Fruit fly (Drosophila melanogaster) whole organism, embryonic: Measurements from ENCODE around the gene sun.

Experiments
- Aef1 ChIP-seq: fragments of 200-800 bp; sonication (Bioruptor generic); IDR thresholded peaks from 3 replicates; pipeline ENCODE4 v1.3.6; 2022; ENCODE audit warnings: missing biosample characterization, missing genetic modification characterization
- Atf-2 ChIP-seq: fragments of 200-800 bp; sonication (Bioruptor generic); optimal IDR thresholded peaks from 2 replicates; lab custom pipeline; 2016; ENCODE audit warnings: missing biosample characterization, missing genetic modification characterization
- Atf3 ChIP-seq: fragments of 200-800 bp; sonication (Bioruptor generic); optimal IDR thresholded peaks from 3 replicates; lab custom pipeline; 2016; ENCODE audit warnings: missing biosample characterization, missing genetic modification characterization
- Awh ChIP-seq: fragments of 200-800 bp; sonication (Bioruptor generic); IDR thresholded peaks from 2 replicates; pipeline ENCODE4, ENCODE4 v1.3.6; 2022; ENCODE audit warnings: missing biosample characterization, missing genetic modification characterization
- Blimp-1 ChIP-seq: fragments of 200-800 bp; sonication (Bioruptor generic); optimal IDR thresholded peaks from 3 replicates; lab custom pipeline; 2018; ENCODE audit warnings: missing biosample characterization, missing genetic modification characterization, mild to moderate bottlenecking, moderate library complexity, missing genetic modification reagents
- BtbVII ChIP-seq: fragments of 200-800 bp; sonication (Bioruptor generic); optimal IDR thresholded peaks from 3 replicates; lab custom pipeline; 2017; ENCODE audit warnings: missing biosample characterization, mild to moderate bottlenecking, missing genetic modification characterization
- CG12769 ChIP-seq: fragments of 200-800 bp; sonication (Bioruptor generic); optimal IDR thresholded peaks from 2 replicates; lab custom pipeline; 2019; ENCODE audit warnings: missing biosample characterization, mild to moderate bottlenecking, missing genetic modification characterization, moderate library complexity
- CG13775 ChIP-seq: fragments of 200-800 bp; sonication (Bioruptor generic); optimal IDR thresholded peaks from 3 replicates; lab custom pipeline; 2017; ENCODE audit warnings: missing biosample characterization, mild to moderate bottlenecking, missing genetic modification characterization
- CG14710 ChIP-seq: fragments of 200-800 bp; sonication (Bioruptor generic); optimal IDR thresholded peaks from 3 replicates; lab custom pipeline; 2019; ENCODE audit warnings: missing biosample characterization, mild to moderate bottlenecking, missing genetic modification characterization, moderate library complexity
- CG18764 ChIP-seq: fragments of 200-800 bp; sonication (Bioruptor generic); optimal IDR thresholded peaks from 3 replicates; lab custom pipeline; 2016; ENCODE audit warnings: missing biosample characterization, missing genetic modification characterization
- CG30020 ChIP-seq: fragments of 200-800 bp; optimal IDR thresholded peaks from 2 replicates; lab custom pipeline; 2019; ENCODE audit warnings: missing biosample characterization, mild to moderate bottlenecking, missing genetic modification characterization, moderate library complexity
- CG30403 ChIP-seq: fragments of 200-800 bp; sonication (Bioruptor generic); optimal IDR thresholded peaks from 3 replicates; lab custom pipeline; 2016; ENCODE audit warnings: missing biosample characterization, missing genetic modification characterization
- CG31224 ChIP-seq: fragments of 200-800 bp; sonication (Bioruptor generic); IDR thresholded peaks from 2 replicates; pipeline ENCODE4 v1.3.6; 2022; ENCODE audit warnings: missing biosample characterization, missing genetic modification characterization
- CG31365 ChIP-seq: fragments of 200-800 bp; sonication (Bioruptor generic); optimal IDR thresholded peaks from 2 replicates; lab custom pipeline; 2018; ENCODE audit warnings: missing biosample characterization, mild to moderate bottlenecking, missing genetic modification characterization
- CG33557 ChIP-seq: fragments of 200-800 bp; sonication (Bioruptor generic); optimal IDR thresholded peaks from 2 replicates; lab custom pipeline; 2019; ENCODE audit warnings: missing biosample characterization, mild to moderate bottlenecking, missing genetic modification characterization, moderate library complexity
- CG6813 ChIP-seq: fragments of 200-800 bp; sonication (Bioruptor generic); optimal IDR thresholded peaks from 2 replicates; lab custom pipeline; 2017; ENCODE audit warnings: missing biosample characterization, missing genetic modification characterization, mild to moderate bottlenecking, moderate library complexity, missing genetic modification reagents
- CG8924 ChIP-seq: fragments of 200-800 bp; optimal IDR thresholded peaks from 3 replicates; lab custom pipeline; 2019; ENCODE audit warnings: missing biosample characterization, mild to moderate bottlenecking, missing genetic modification characterization, moderate library complexity
- CkIIα-i1 ChIP-seq: fragments of 200-800 bp; sonication (Bioruptor generic); IDR thresholded peaks from 2 replicates; pipeline ENCODE4 v1.3.6; 2022; ENCODE audit warnings: missing biosample characterization, missing genetic modification characterization
- Dbx ChIP-seq: fragments of 200-800 bp; sonication (Bioruptor generic); IDR thresholded peaks from 3 replicates; pipeline ENCODE4 v1.3.6; 2022; ENCODE audit warnings: missing biosample characterization, missing genetic modification characterization
- Elba2 ChIP-seq: fragments of 200-800 bp; sonication (Bioruptor generic); optimal IDR thresholded peaks from 3 replicates; lab custom pipeline; 2016; ENCODE audit warnings: missing biosample characterization, missing genetic modification characterization
- Ets97D ChIP-seq: fragments of 200-800 bp; sonication (Bioruptor generic); optimal IDR thresholded peaks from 3 replicates; lab custom pipeline; 2016; ENCODE audit warnings: missing biosample characterization, missing genetic modification characterization
- H2.0 ChIP-seq: fragments of 200-800 bp; sonication (Bioruptor generic); IDR thresholded peaks from 2 replicates; pipeline ENCODE4 v1.3.6; 2022; ENCODE audit warnings: missing biosample characterization, missing genetic modification characterization
- HHEX ChIP-seq: fragments of 200-800 bp; sonication (Bioruptor generic); optimal IDR thresholded peaks from 3 replicates; lab custom pipeline; 2017; ENCODE audit warnings: missing biosample characterization, mild to moderate bottlenecking, missing genetic modification characterization, missing genetic modification reagents
- Hr39 ChIP-seq: fragments of >200 bp; optimal IDR thresholded peaks from 2 replicates; lab custom pipeline; 2017
- MBD-R2 ChIP-seq: fragments of 200-800 bp; sonication (Bioruptor generic); IDR thresholded peaks from 2 replicates; pipeline ENCODE4 v1.3.6; 2022; ENCODE audit warnings: missing biosample characterization, missing genetic modification characterization
- Myb ChIP-seq: fragments of 200-800 bp; sonication (Bioruptor generic); optimal IDR thresholded peaks from 2 replicates; lab custom pipeline; 2016; ENCODE audit warnings: missing biosample characterization, missing genetic modification characterization
- NFAT ChIP-seq: fragments of 200-800 bp; sonication (Bioruptor generic); IDR thresholded peaks from 2 replicates; pipeline ENCODE4 v1.3.6; 2022; ENCODE audit warnings: missing biosample characterization, missing genetic modification characterization
- Opbp ChIP-seq: fragments of 200-800 bp; sonication (Bioruptor generic); IDR thresholded peaks from 3 replicates; pipeline ENCODE4 v1.3.6; 2022; ENCODE audit warnings: missing biosample characterization, missing genetic modification characterization; ENCODE audit not compliant: partially characterized antibody
- Pdp1 ChIP-seq, 2 experiments: fragments of 200-800 bp; sonication (Bioruptor generic); optimal IDR thresholded peaks; 3 replicates each; lab custom pipeline; 2016; ENCODE audit warnings: missing biosample characterization in 2 of 2, missing genetic modification characterization in 2 of 2, mild to moderate bottlenecking in 1 of 2, moderate library complexity in 1 of 2
- Rfx ChIP-seq: fragments of 200-800 bp; sonication (Bioruptor generic); IDR thresholded peaks from 2 replicates; pipeline ENCODE4 v1.3.6; 2022; ENCODE audit warnings: missing biosample characterization, missing genetic modification characterization
- Rx ChIP-seq: fragments of 200-800 bp; sonication (Bioruptor generic); IDR thresholded peaks from 2 replicates; pipeline ENCODE4 v1.3.6; 2022; ENCODE audit warnings: missing biosample characterization, missing genetic modification characterization
- Side ChIP-seq: fragments of 200-800 bp; sonication (Bioruptor generic); optimal IDR thresholded peaks from 2 replicates; lab custom pipeline; 2016; ENCODE audit warnings: missing biosample characterization, missing genetic modification characterization
- bab2 ChIP-seq: fragments of 200-800 bp; sonication (Bioruptor generic); optimal IDR thresholded peaks from 2 replicates; lab custom pipeline; 2016; ENCODE audit warnings: missing biosample characterization, missing genetic modification characterization
- dan ChIP-seq: fragments of 200-800 bp; sonication (Bioruptor generic); IDR thresholded peaks from 2 replicates; pipeline ENCODE4 v1.3.6; 2022; ENCODE audit warnings: missing biosample characterization, missing genetic modification characterization
- gfzf ChIP-seq: fragments of 200-800 bp; sonication (Bioruptor generic); optimal IDR thresholded peaks from 2 replicates; lab custom pipeline; 2016; ENCODE audit warnings: missing biosample characterization, mild to moderate bottlenecking, missing genetic modification characterization, moderate library complexity
- gro ChIP-seq: fragments of 200-800 bp; sonication (Bioruptor generic); optimal IDR thresholded peaks from 2 replicates; lab custom pipeline; 2016; ENCODE audit warnings: missing biosample characterization, missing genetic modification characterization
- gsb-n ChIP-seq: fragments of 200-800 bp; sonication (Bioruptor generic); optimal IDR thresholded peaks from 3 replicates; lab custom pipeline; 2018; ENCODE audit warnings: missing biosample characterization, mild to moderate bottlenecking, missing genetic modification characterization
- her ChIP-seq: fragments of 200-800 bp; sonication (Bioruptor generic); optimal IDR thresholded peaks from 2 replicates; lab custom pipeline; 2016; ENCODE audit warnings: missing biosample characterization, missing genetic modification characterization
- maf-S ChIP-seq: fragments of 200-800 bp; sonication (Bioruptor generic); optimal IDR thresholded peaks from 2 replicates; lab custom pipeline; 2016; ENCODE audit warnings: missing biosample characterization, missing genetic modification characterization
- mld ChIP-seq: fragments of 200-800 bp; sonication (Bioruptor generic); IDR thresholded peaks from 3 replicates; pipeline ENCODE4 v1.3.6; 2022; ENCODE audit warnings: missing biosample characterization, missing genetic modification characterization; ENCODE audit not compliant: partially characterized antibody
- onecut ChIP-seq: fragments of 200-800 bp; sonication (Bioruptor generic); IDR thresholded peaks from 2 replicates; pipeline ENCODE4 v1.3.6; 2022; ENCODE audit warnings: missing biosample characterization, missing genetic modification characterization
- pfk ChIP-seq: fragments of 200-800 bp; sonication (Bioruptor generic); optimal IDR thresholded peaks from 2 replicates; lab custom pipeline; 2018; ENCODE audit warnings: missing biosample characterization, mild to moderate bottlenecking, missing genetic modification characterization, moderate library complexity
- pho ChIP-seq: fragments of 200-800 bp; sonication (Bioruptor generic); optimal IDR thresholded peaks from 2 replicates; lab custom pipeline; 2016; ENCODE audit warnings: missing biosample characterization, missing genetic modification characterization
- rib ChIP-seq: fragments of 200-800 bp; sonication (Bioruptor generic); IDR thresholded peaks from 2 replicates; pipeline ENCODE4 v1.3.6; 2022; ENCODE audit warnings: missing biosample characterization, missing genetic modification characterization
- salm ChIP-seq: fragments of 200-800 bp; sonication (Bioruptor generic); optimal IDR thresholded peaks from 2 replicates; lab custom pipeline; 2018; ENCODE audit warnings: missing biosample characterization, mild to moderate bottlenecking, missing genetic modification characterization
- so ChIP-seq: fragments of 200-800 bp; sonication (Bioruptor generic); IDR thresholded peaks from 3 replicates; pipeline ENCODE4 v1.3.6; 2022; ENCODE audit warnings: missing biosample characterization, missing genetic modification characterization
- tap ChIP-seq: fragments of 200-800 bp; optimal IDR thresholded peaks from 3 replicates; lab custom pipeline; 2019; ENCODE audit warnings: missing biosample characterization, mild to moderate bottlenecking, missing genetic modification characterization, moderate library complexity
- tll ChIP-seq, 2 experiments: fragments of 200-800 bp in 1 of 2; fragments of >200 bp in 1 of 2; sonication (Bioruptor generic) in 1 of 2; optimal IDR thresholded peaks; 2 replicates each; lab custom pipeline; 2017 to 2019; ENCODE audit warnings: missing biosample characterization in 2 of 2, missing genetic modification characterization in 2 of 2, mild to moderate bottlenecking in 1 of 2, moderate library complexity in 1 of 2

sun gene

dm6 chrX:15870777-15871757 lies 22.0 kb upstream of the sun start (continued):
- TF ChIP-seq Dbx (GFP tag; lab: Robert Waterston, UW) (peak; percentile 53; the same call in 1 of the 3 replicates), CG33557 (GFP tag; lab: Kevin White, UChicago) (peak; percentile 53), rib (GFP tag; lab: Robert Waterston, UW) (peak; percentile 20; the same call in 1 of the 2 replicates), CG6813 (GFP tag; lab: Kevin White, UChicago) (peak; percentile 88), gfzf (no peak), pho (GFP tag; lab: Kevin White, UChicago) (peak; percentile 38), mld (no peak), Blimp-1 (GFP tag; lab: Kevin White, UChicago) (no peak), Atf-2 (peak; percentile 39), CG31224 (GFP tag; lab: Robert Waterston, UW) (no peak), Myb (GFP tag; lab: Kevin White, UChicago) (peak; percentile 15), bab2 (peak; percentile 51), salm (peak; percentile 41), Elba2 (GFP tag; lab: Kevin White, UChicago) (peak; percentile 74), Pdp1 (GFP tag; optimal IDR thresholded peaks at IDR 0.05; lab: Kevin White, UChicago) (peak in 1 of 2 experiments; percentile 23), Atf3 (GFP tag; lab: Kevin White, UChicago) (no peak), gsb-n (no peak), maf-S (GFP tag; lab: Kevin White, UChicago) (peak; percentile 52), CG13775 (GFP tag; lab: Kevin White, UChicago) (peak; percentile 32), Rx (GFP tag; lab: Robert Waterston, UW) (no peak), CG14710 (tag; lab: Kevin White, UChicago) (peak; percentile 28), BtbVII (GFP tag; lab: Kevin White, UChicago) (peak; percentile 85), CG18764 (GFP tag; lab: Kevin White, UChicago) (peak; percentile 54), MBD-R2 (GFP tag; lab: Robert Waterston, UW) (no peak), Rfx (peak; percentile 65; the same call in 1 of the 2 replicates), Awh (peak; percentile 77), Side (GFP tag; lab: Kevin White, UChicago) (peak; percentile 31), tap (tag; lab: Kevin White, UChicago) (no peak), dan (GFP tag; lab: Robert Waterston, UW) (no peak), pfk (GFP tag; lab: Kevin White, UChicago) (peak; percentile 82), Ets97D (GFP tag; lab: Kevin White, UChicago) (no peak), Opbp (GFP tag; lab: Robert Waterston, UW) (no peak), CG12769 (tag; lab: Kevin White, UChicago) (no peak), H2.0 (no peak), gro (GFP tag; lab: Kevin White, UChicago) (peak; percentile 16), her (GFP tag; lab: Kevin White, UChicago) (peak; percentile 42), HHEX (GFP tag; lab: Kevin White, UChicago) (peak; percentile 85), CG8924 (peak; percentile 6), CG30020 (tag; lab: Kevin White, UChicago) (peak; percentile 68), tll (GFP tag; optimal IDR thresholded peaks at IDR 0.05; lab: Kevin White, UChicago) (no peak), Hr39 (no peak), NFAT (GFP tag; lab: Robert Waterston, UW) (peak; percentile 31; the same call in 1 of the 2 replicates), onecut (GFP tag; lab: Robert Waterston, UW) (peak; percentile 53), CG31365 (tag; lab: Kevin White, UChicago) (peak; percentile 73), CG30403 (GFP tag; lab: Kevin White, UChicago) (no peak), so (GFP tag; lab: Robert Waterston, UW) (peak; percentile 82; the same call in 2 of the 3 replicates), Aef1 (GFP tag; lab: Robert Waterston, UW) (no peak), CkIIα-i1 (GFP tag; lab: Robert Waterston, UW) (0 out of 2 replicates have a peak, but pooled peaks have one; percentile 10)
